Fruit fly (Drosophila melanogaster) whole organism, embryonic: ENCODE results near the gene CG31548.
A peak's percentile ranks its signal among the peaks of the same experiment; 100 is the strongest.

ENCODE experiments used
- Ada2b ChIP-seq: fragments of 200-800 bp; sonication (Bioruptor generic); IDR thresholded peaks from 2 replicates; pipeline ENCODE4 v1.3.6; 2022; ENCODE audit warnings: missing biosample characterization, missing genetic modification characterization
- Bgb ChIP-seq: fragments of 200-800 bp; sonication (Bioruptor generic); IDR thresholded peaks from 2 replicates; pipeline ENCODE4 v1.3.6; 2022; ENCODE audit warnings: missing biosample characterization, missing genetic modification characterization; ENCODE audit not compliant: partially characterized antibody
- Blimp-1 ChIP-seq: fragments of 200-800 bp; sonication (Bioruptor generic); optimal IDR thresholded peaks from 3 replicates; lab custom pipeline; 2018; ENCODE audit warnings: missing biosample characterization, missing genetic modification characterization, mild to moderate bottlenecking, moderate library complexity, missing genetic modification reagents
- CG10267 ChIP-seq: fragments of 200-800 bp; sonication (Bioruptor generic); optimal IDR thresholded peaks from 2 replicates; lab custom pipeline; 2018; ENCODE audit warnings: missing biosample characterization, mild to moderate bottlenecking, missing genetic modification characterization, moderate library complexity
- CG1233 ChIP-seq: fragments of 200-800 bp; sonication (Bioruptor generic); optimal IDR thresholded peaks from 4 replicates; lab custom pipeline; 2018; ENCODE audit warnings: missing biosample characterization, mild to moderate bottlenecking, missing genetic modification characterization
- CG12391 ChIP-seq: fragments of 200-800 bp; sonication (Bioruptor generic); optimal IDR thresholded peaks from 3 replicates; lab custom pipeline; 2018; ENCODE audit warnings: missing biosample characterization, mild to moderate bottlenecking, missing genetic modification characterization, moderate library complexity
- CG14965 ChIP-seq: fragments of 200-800 bp; sonication (Bioruptor generic); optimal IDR thresholded peaks from 2 replicates; lab custom pipeline; 2016; ENCODE audit warnings: missing biosample characterization, missing genetic modification characterization, borderline replicate concordance
- CG1529 ChIP-seq: fragments of 200-800 bp; sonication (Bioruptor generic); optimal IDR thresholded peaks from 3 replicates; lab custom pipeline; 2018; ENCODE audit warnings: missing biosample characterization, missing genetic modification characterization
- CG15479 ChIP-seq: fragments of 200-800 bp; sonication (Bioruptor generic); optimal IDR thresholded peaks from 3 replicates; lab custom pipeline; 2019; ENCODE audit warnings: missing biosample characterization, mild to moderate bottlenecking, missing genetic modification characterization, moderate library complexity
- CG15601 ChIP-seq: fragments of 200-800 bp; sonication (Bioruptor generic); optimal IDR thresholded peaks from 3 replicates; lab custom pipeline; 2019; ENCODE audit warnings: missing biosample characterization, mild to moderate bottlenecking, missing genetic modification characterization, moderate library complexity
- CG17359 ChIP-seq: fragments of 200-800 bp; sonication (Bioruptor generic); optimal IDR thresholded peaks from 3 replicates; lab custom pipeline; 2018; ENCODE audit warnings: missing biosample characterization, mild to moderate bottlenecking, missing genetic modification characterization, moderate library complexity
- CG17385 ChIP-seq: fragments of 200-800 bp; sonication (Bioruptor generic); optimal IDR thresholded peaks from 3 replicates; lab custom pipeline; 2018; ENCODE audit warnings: missing biosample characterization, mild to moderate bottlenecking, missing genetic modification characterization
- CG17568 ChIP-seq: fragments of 200-800 bp; sonication (Bioruptor generic); optimal IDR thresholded peaks from 2 replicates; lab custom pipeline; 2018; ENCODE audit warnings: missing biosample characterization, mild to moderate bottlenecking, missing genetic modification characterization, moderate library complexity
- CG17802 ChIP-seq: fragments of 200-800 bp; sonication (Bioruptor generic); optimal IDR thresholded peaks from 2 replicates; lab custom pipeline; 2018; ENCODE audit warnings: missing biosample characterization, mild to moderate bottlenecking, missing genetic modification characterization, moderate library complexity
- CG31441 ChIP-seq: fragments of 200-800 bp; sonication (Bioruptor generic); IDR thresholded peaks from 2 replicates; pipeline ENCODE4 v1.3.6; 2022; ENCODE audit warnings: missing biosample characterization, missing genetic modification characterization
- CG3281 ChIP-seq: fragments of 200-800 bp; sonication (Bioruptor generic); optimal IDR thresholded peaks from 3 replicates; lab custom pipeline; 2017; ENCODE audit warnings: missing biosample characterization, mild to moderate bottlenecking, missing genetic modification characterization
- CG4360 ChIP-seq: fragments of 200-800 bp; sonication (Bioruptor generic); IDR thresholded peaks from 2 replicates; pipeline ENCODE4 v1.3.6; 2022; ENCODE audit warnings: missing biosample characterization, missing genetic modification characterization
- CG4424 ChIP-seq: fragments of 200-800 bp; sonication (Bioruptor generic); optimal IDR thresholded peaks from 3 replicates; lab custom pipeline; 2016; ENCODE audit warnings: missing biosample characterization, missing genetic modification characterization
- CG5953 ChIP-seq: fragments of 200-800 bp; sonication (Bioruptor generic); IDR thresholded peaks from 2 replicates; pipeline ENCODE4 v1.3.6; 2022; ENCODE audit warnings: missing biosample characterization, missing genetic modification characterization
- CG7372 ChIP-seq: fragments of 200-800 bp; sonication (Bioruptor generic); IDR thresholded peaks from 2 replicates; pipeline ENCODE4 v1.3.6; 2022; ENCODE audit warnings: missing biosample characterization, missing genetic modification characterization
- CG9727 ChIP-seq: fragments of 200-800 bp; sonication (Bioruptor generic); optimal IDR thresholded peaks from 3 replicates; lab custom pipeline; 2017; ENCODE audit warnings: missing biosample characterization, mild to moderate bottlenecking, missing genetic modification characterization
- CG9876 ChIP-seq: fragments of 200-800 bp; sonication (Bioruptor generic); optimal IDR thresholded peaks from 2 replicates; lab custom pipeline; 2016; ENCODE audit warnings: missing biosample characterization, missing genetic modification characterization
- CG9932 ChIP-seq: fragments of 200-800 bp; sonication (Bioruptor generic); IDR thresholded peaks from 2 replicates; pipeline ENCODE4 v1.3.6; 2022; ENCODE audit warnings: missing biosample characterization, missing genetic modification characterization
- CrebB ChIP-seq: fragments of 200-800 bp; sonication (Bioruptor generic); optimal IDR thresholded peaks from 3 replicates; lab custom pipeline; 2018; ENCODE audit warnings: missing biosample characterization, mild to moderate bottlenecking, missing genetic modification characterization
- Doc2 ChIP-seq: fragments of 200-800 bp; sonication (Bioruptor generic); IDR thresholded peaks from 2 replicates; pipeline ENCODE4 v1.3.6; 2022; ENCODE audit warnings: missing biosample characterization, missing genetic modification characterization
- Eip74EF ChIP-seq, 2 experiments: fragments of 200-800 bp in 1 of 2; fragments of >200 bp in 1 of 2; sonication (Bioruptor generic) in 1 of 2; optimal IDR thresholded peaks; 2 replicates each; lab custom pipeline; 2017 to 2019; ENCODE audit warnings: missing biosample characterization in 2 of 2, missing genetic modification characterization in 2 of 2, mild to moderate bottlenecking in 1 of 2, moderate library complexity in 1 of 2
- Fer1 ChIP-seq: fragments of 200-800 bp; sonication (Bioruptor generic); optimal IDR thresholded peaks from 2 replicates; lab custom pipeline; 2017; ENCODE audit warnings: missing biosample characterization, mild to moderate bottlenecking, missing genetic modification characterization
- Fer2 ChIP-seq: fragments of 200-800 bp; sonication (Bioruptor generic); optimal IDR thresholded peaks from 2 replicates; lab custom pipeline; 2018; ENCODE audit warnings: missing biosample characterization, mild to moderate bottlenecking, missing genetic modification characterization, moderate library complexity
- HmgZ ChIP-seq: fragments of 200-800 bp; sonication (Bioruptor generic); optimal IDR thresholded peaks from 2 replicates; lab custom pipeline; 2018; ENCODE audit warnings: missing biosample characterization, mild to moderate bottlenecking, missing genetic modification characterization
- Rx ChIP-seq: fragments of 200-800 bp; sonication (Bioruptor generic); IDR thresholded peaks from 2 replicates; pipeline ENCODE4 v1.3.6; 2022; ENCODE audit warnings: missing biosample characterization, missing genetic modification characterization
- Ssrp ChIP-seq: fragments of 200-800 bp; sonication (Bioruptor generic); optimal IDR thresholded peaks from 2 replicates; lab custom pipeline; 2018; ENCODE audit warnings: missing biosample characterization, mild to moderate bottlenecking, missing genetic modification characterization, moderate library complexity
- Xrp1 ChIP-seq: fragments of 200-800 bp; sonication (Bioruptor generic); IDR thresholded peaks from 2 replicates; pipeline ENCODE4 v1.3.6; 2022; ENCODE audit warnings: missing biosample characterization, missing genetic modification characterization
- aop ChIP-seq: fragments of 200-800 bp; sonication (Bioruptor generic); IDR thresholded peaks from 2 replicates; pipeline ENCODE4 v1.3.6; 2022; ENCODE audit warnings: missing biosample characterization, missing genetic modification characterization
- ara ChIP-seq: fragments of 200-800 bp; sonication (Bioruptor generic); IDR thresholded peaks from 2 replicates; pipeline ENCODE4 v1.3.6; 2022; ENCODE audit warnings: missing biosample characterization, missing genetic modification characterization
- bab2 ChIP-seq: fragments of 200-800 bp; sonication (Bioruptor generic); optimal IDR thresholded peaks from 2 replicates; lab custom pipeline; 2016; ENCODE audit warnings: missing biosample characterization, missing genetic modification characterization
- cas ChIP-seq: fragments of 200-800 bp; sonication (Bioruptor generic); IDR thresholded peaks from 2 replicates; pipeline ENCODE4 v1.3.6; 2022; ENCODE audit warnings: missing biosample characterization, missing genetic modification characterization
- da ChIP-seq: fragments of 200-800 bp; sonication (Bioruptor generic); optimal IDR thresholded peaks from 2 replicates; lab custom pipeline; 2016; ENCODE audit warnings: missing biosample characterization, missing genetic modification characterization
- en ChIP-seq: fragments of 200-800 bp; sonication (Bioruptor generic); optimal IDR thresholded peaks from 2 replicates; lab custom pipeline; 2016; ENCODE audit warnings: missing biosample characterization, missing genetic modification characterization
- ham ChIP-seq: fragments of 200-800 bp; sonication (Bioruptor generic); IDR thresholded peaks from 2 replicates; pipeline ENCODE4 v1.3.6; 2022; ENCODE audit warnings: missing biosample characterization, missing genetic modification characterization
- hbn ChIP-seq: fragments of 200-800 bp; sonication (Bioruptor generic); IDR thresholded peaks from 2 replicates; pipeline ENCODE4 v1.3.6; 2022; ENCODE audit warnings: missing biosample characterization, missing genetic modification characterization; ENCODE audit not compliant: partially characterized antibody
- inv ChIP-seq: fragments of 200-800 bp; sonication (Bioruptor generic); IDR thresholded peaks from 2 replicates; pipeline ENCODE4 v1.3.6; 2022; ENCODE audit warnings: missing biosample characterization, missing genetic modification characterization; ENCODE audit not compliant: partially characterized antibody
- jumu ChIP-seq: fragments of 200-800 bp; sonication (Bioruptor generic); optimal IDR thresholded peaks from 3 replicates; lab custom pipeline; 2016; ENCODE audit warnings: missing biosample characterization, missing genetic modification characterization
- peb ChIP-seq: fragments of 200-800 bp; sonication (Bioruptor generic); IDR thresholded peaks from 2 replicates; pipeline ENCODE4 v1.3.6; 2022; ENCODE audit warnings: missing biosample characterization, missing genetic modification characterization
- prd ChIP-seq, 3 experiments: fragments of >200 bp in 2 of 3; fragments of 200-800 bp in 1 of 3; sonication (Bioruptor generic) in 1 of 3; optimal IDR thresholded peaks in 2 of 3; IDR thresholded peaks in 1 of 3; 2 replicates in 2 of 3; 3 replicates in 1 of 3; pipeline versions ENCODE4 v1.3.6 to Lab custom; 2017 to 2022; ENCODE audit warnings: missing biosample characterization in 1 of 3, missing genetic modification characterization in 1 of 3
- sim ChIP-seq: fragments of 200-800 bp; sonication (Bioruptor generic); IDR thresholded peaks from 2 replicates; pipeline ENCODE4 v1.3.6; 2022; ENCODE audit warnings: missing biosample characterization, missing genetic modification characterization
- so ChIP-seq: fragments of 200-800 bp; sonication (Bioruptor generic); IDR thresholded peaks from 3 replicates; pipeline ENCODE4 v1.3.6; 2022; ENCODE audit warnings: missing biosample characterization, missing genetic modification characterization
- sob ChIP-seq: fragments of 200-800 bp; sonication (Bioruptor generic); IDR thresholded peaks from 2 replicates; pipeline ENCODE4 v1.3.6; 2022; ENCODE audit warnings: missing biosample characterization, missing genetic modification characterization
- wdn ChIP-seq: fragments of 200-800 bp; sonication (Bioruptor generic); IDR thresholded peaks from 2 replicates; pipeline ENCODE4 v1.3.6; 2022; ENCODE audit warnings: missing biosample characterization, missing genetic modification characterization

Gene CG31548

dm6 chr3R:5648569-5649476 is 12.2 kb upstream of the CG31548 start, which contains the start of the genes MTA1-like and Sec23 (continued):
- TF ChIP-seq wdn (GFP tag; lab: Robert Waterston, UW) (no peak), CG9876 (no peak), bab2 (GFP tag; lab: Kevin White, UChicago) (peak; percentile 41), sim (GFP tag; lab: Robert Waterston, UW) (no peak), ham (GFP tag; lab: Robert Waterston, UW) (no peak), aop (GFP tag; lab: Robert Waterston, UW) (no peak), ara (GFP tag; lab: Robert Waterston, UW) (no peak), en (GFP tag; lab: Kevin White, UChicago) (no peak), CG17385 (peak; percentile 29), inv (GFP tag; lab: Robert Waterston, UW) (peak; percentile 96), CG9932 (GFP tag; lab: Robert Waterston, UW) (peak; percentile 80), cas (no peak), Blimp-1 (GFP tag; lab: Kevin White, UChicago) (no peak), peb (no peak), Ssrp (tag; lab: Kevin White, UChicago) (peak; percentile 36), Bgb (GFP tag; lab: Robert Waterston, UW) (peak; percentile 88), CG3281 (GFP tag; lab: Kevin White, UChicago) (peak; percentile 4), CG17802 (tag; lab: Kevin White, UChicago) (peak; percentile 27), HmgZ (tag; lab: Kevin White, UChicago) (peak; percentile 26), Eip74EF (GFP tag; optimal IDR thresholded peaks at IDR 0.05; lab: Kevin White, UChicago) (no peak), CG1233 (GFP tag; lab: Kevin White, UChicago) (no peak), prd (optimal IDR thresholded peaks at IDR 0.05; lab: Kevin White, UChicago) (no peak), prd (GFP tag; IDR thresholded peaks at IDR 0.05; lab: Robert Waterston, UW) (peak; percentile 52; the same call in 1 of the 3 replicates), Xrp1 (GFP tag; lab: Robert Waterston, UW) (no peak), CG31441 (GFP tag; lab: Robert Waterston, UW) (peak; percentile 74), CG1529 (GFP tag; lab: Kevin White, UChicago) (peak; percentile 14), CG7372 (GFP tag; lab: Robert Waterston, UW) (no peak), da (GFP tag; lab: Kevin White, UChicago) (no peak), Fer1 (GFP tag; lab: Kevin White, UChicago) (peak; percentile 11), CG15479 (GFP tag; lab: Kevin White, UChicago) (no peak), sob (GFP tag; lab: Robert Waterston, UW) (0 out of 2 replicates have a peak, but pooled peaks have one; percentile 33), CG14965 (GFP tag; lab: Kevin White, UChicago) (no peak), CG4424 (GFP tag; lab: Kevin White, UChicago) (peak; percentile 56), Ada2b (GFP tag; lab: Robert Waterston, UW) (no peak), jumu (GFP tag; lab: Kevin White, UChicago) (no peak), CG5953 (GFP tag; lab: Robert Waterston, UW) (no peak), CG4360 (GFP tag; lab: Robert Waterston, UW) (no peak), CG15601 (peak; percentile 64), CrebB (no peak), Rx (no peak), Doc2 (GFP tag; lab: Robert Waterston, UW) (no peak), hbn (GFP tag; lab: Robert Waterston, UW) (peak; percentile 88), CG9727 (GFP tag; lab: Kevin White, UChicago) (peak; percentile 74), so (GFP tag; lab: Robert Waterston, UW) (no peak), CG17359 (tag; lab: Kevin White, UChicago) (peak; percentile 16), CG10267 (peak; percentile 80), Fer2 (tag; lab: Kevin White, UChicago) (no peak), CG17568 (no peak), CG12391 (peak; percentile 78)
